Fruit fly (Drosophila melanogaster) whole organism, embryonic: ENCODE measurements around the gene cnc.

Source experiments
- Bdp1 ChIP-seq: fragments of 200-800 bp; sonication (Bioruptor generic); optimal IDR thresholded peaks from 3 replicates; lab custom pipeline; 2016; ENCODE audit warnings: missing biosample characterization, missing genetic modification characterization
- CG10565 ChIP-seq: fragments of 200-800 bp; sonication (Bioruptor generic); optimal IDR thresholded peaks from 3 replicates; lab custom pipeline; 2016; ENCODE audit warnings: missing biosample characterization, mild to moderate bottlenecking, missing genetic modification characterization
- CG11085 ChIP-seq: fragments of 200-800 bp; sonication (Bioruptor generic); IDR thresholded peaks from 2 replicates; pipeline ENCODE4 v1.3.6; 2022; ENCODE audit warnings: missing biosample characterization, missing genetic modification characterization
- CG11456 ChIP-seq: fragments of 200-800 bp; sonication (Bioruptor generic); IDR thresholded peaks from 3 replicates; pipeline ENCODE4 v1.3.6; 2022; ENCODE audit warnings: missing biosample characterization, missing genetic modification characterization
- CG12942 ChIP-seq: fragments of 200-800 bp; sonication (Bioruptor generic); optimal IDR thresholded peaks from 3 replicates; lab custom pipeline; 2016; ENCODE audit warnings: missing biosample characterization, missing genetic modification characterization
- CG13424 ChIP-seq: fragments of 200-800 bp; sonication (Bioruptor generic); optimal IDR thresholded peaks from 2 replicates; lab custom pipeline; 2019; ENCODE audit warnings: missing biosample characterization, mild to moderate bottlenecking, missing genetic modification characterization, moderate library complexity
- CG1602 ChIP-seq: fragments of 200-800 bp; sonication (Bioruptor generic); optimal IDR thresholded peaks from 3 replicates; lab custom pipeline; 2016; ENCODE audit warnings: missing biosample characterization, missing genetic modification characterization
- CG17359 ChIP-seq: fragments of 200-800 bp; sonication (Bioruptor generic); optimal IDR thresholded peaks from 3 replicates; lab custom pipeline; 2018; ENCODE audit warnings: missing biosample characterization, mild to moderate bottlenecking, missing genetic modification characterization, moderate library complexity
- CG17829 ChIP-seq: fragments of 200-800 bp; optimal IDR thresholded peaks from 2 replicates; lab custom pipeline; 2019; ENCODE audit warnings: missing biosample characterization, mild to moderate bottlenecking, missing genetic modification characterization, moderate library complexity
- CG2129 ChIP-seq: fragments of 200-800 bp; sonication (Bioruptor generic); IDR thresholded peaks from 2 replicates; pipeline ENCODE4 v1.3.6; 2022; ENCODE audit warnings: missing biosample characterization, missing genetic modification characterization; ENCODE audit not compliant: partially characterized antibody
- CG2712 ChIP-seq: fragments of 200-800 bp; optimal IDR thresholded peaks from 3 replicates; lab custom pipeline; 2019; ENCODE audit warnings: missing biosample characterization, mild to moderate bottlenecking, missing genetic modification characterization, moderate library complexity
- CG2875 ChIP-seq: fragments of 200-800 bp; sonication (Bioruptor generic); optimal IDR thresholded peaks from 2 replicates; lab custom pipeline; 2017; ENCODE audit warnings: missing biosample characterization, mild to moderate bottlenecking, missing genetic modification characterization, missing genetic modification reagents
- CG30403 ChIP-seq: fragments of 200-800 bp; sonication (Bioruptor generic); optimal IDR thresholded peaks from 3 replicates; lab custom pipeline; 2016; ENCODE audit warnings: missing biosample characterization, missing genetic modification characterization
- CG31441 ChIP-seq: fragments of 200-800 bp; sonication (Bioruptor generic); IDR thresholded peaks from 2 replicates; pipeline ENCODE4 v1.3.6; 2022; ENCODE audit warnings: missing biosample characterization, missing genetic modification characterization
- CG32532 ChIP-seq: fragments of 200-800 bp; sonication (Bioruptor generic); IDR thresholded peaks from 2 replicates; pipeline ENCODE4 v1.3.6; 2022; ENCODE audit warnings: missing biosample characterization, missing genetic modification characterization
- CG34224 ChIP-seq: fragments of 200-800 bp; sonication (Bioruptor generic); IDR thresholded peaks from 3 replicates; pipeline ENCODE4 v1.3.6; 2022; ENCODE audit warnings: missing biosample characterization, missing genetic modification characterization; ENCODE audit not compliant: partially characterized antibody
- CG34376 ChIP-seq: fragments of 200-800 bp; sonication (Bioruptor generic); optimal IDR thresholded peaks from 2 replicates; lab custom pipeline; 2018; ENCODE audit warnings: missing biosample characterization, mild to moderate bottlenecking, missing genetic modification characterization
- CG43689 ChIP-seq: fragments of 200-800 bp; sonication (Bioruptor generic); IDR thresholded peaks from 2 replicates; pipeline ENCODE4 v1.3.6; 2022; ENCODE audit warnings: missing biosample characterization, missing genetic modification characterization
- CG4424 ChIP-seq: fragments of 200-800 bp; sonication (Bioruptor generic); optimal IDR thresholded peaks from 3 replicates; lab custom pipeline; 2016; ENCODE audit warnings: missing biosample characterization, missing genetic modification characterization
- CG6683 ChIP-seq: fragments of 200-800 bp; sonication (Bioruptor generic); optimal IDR thresholded peaks from 2 replicates; lab custom pipeline; 2017; ENCODE audit warnings: missing biosample characterization, mild to moderate bottlenecking, missing genetic modification characterization, missing genetic modification reagents
- CG7372 ChIP-seq: fragments of 200-800 bp; sonication (Bioruptor generic); IDR thresholded peaks from 2 replicates; pipeline ENCODE4 v1.3.6; 2022; ENCODE audit warnings: missing biosample characterization, missing genetic modification characterization
- CG7839 ChIP-seq: fragments of 200-800 bp; sonication (Bioruptor generic); optimal IDR thresholded peaks from 3 replicates; lab custom pipeline; 2018; ENCODE audit warnings: missing biosample characterization, mild to moderate bottlenecking, missing genetic modification characterization, moderate library complexity
- D19A ChIP-seq: fragments of 200-800 bp; optimal IDR thresholded peaks from 3 replicates; lab custom pipeline; 2019; ENCODE audit warnings: missing biosample characterization, mild to moderate bottlenecking, missing genetic modification characterization, moderate library complexity
- Dip2 ChIP-seq: fragments of 200-800 bp; sonication (Bioruptor generic); IDR thresholded peaks from 2 replicates; pipeline ENCODE4 v1.3.6; 2022; ENCODE audit warnings: missing biosample characterization, missing genetic modification characterization
- E2f2 ChIP-seq: fragments of 200-800 bp; sonication (Bioruptor generic); IDR thresholded peaks from 2 replicates; pipeline ENCODE4 v1.3.6; 2022; ENCODE audit warnings: missing biosample characterization, missing genetic modification characterization
- Ets65A ChIP-seq: fragments of 200-800 bp; sonication (Bioruptor generic); peaks from one replicate; lab custom pipeline; 2016; ENCODE audit warnings: missing biosample characterization, missing genetic modification characterization
- HmgZ ChIP-seq: fragments of 200-800 bp; sonication (Bioruptor generic); optimal IDR thresholded peaks from 2 replicates; lab custom pipeline; 2018; ENCODE audit warnings: missing biosample characterization, mild to moderate bottlenecking, missing genetic modification characterization
- Lhr ChIP-seq: fragments of 200-800 bp; sonication (Bioruptor generic); optimal IDR thresholded peaks from 3 replicates; lab custom pipeline; 2017; ENCODE audit warnings: mild to moderate bottlenecking, missing biosample characterization, missing genetic modification reagents, missing genetic modification characterization
- Myb ChIP-seq: fragments of 200-800 bp; sonication (Bioruptor generic); optimal IDR thresholded peaks from 2 replicates; lab custom pipeline; 2016; ENCODE audit warnings: missing biosample characterization, missing genetic modification characterization
- Ssrp ChIP-seq: fragments of 200-800 bp; sonication (Bioruptor generic); optimal IDR thresholded peaks from 2 replicates; lab custom pipeline; 2018; ENCODE audit warnings: missing biosample characterization, mild to moderate bottlenecking, missing genetic modification characterization, moderate library complexity
- Tbp ChIP-seq: fragments of >200 bp; optimal IDR thresholded peaks from 2 replicates; lab custom pipeline; 2018; ENCODE audit warnings: missing biosample characterization, missing genetic modification characterization
- bsh ChIP-seq, 2 experiments: fragments of 200-800 bp; sonication (Bioruptor generic); optimal IDR thresholded peaks; 2 replicates each; lab custom pipeline; 2017 to 2018; ENCODE audit warnings: mild to moderate bottlenecking in 2 of 2, missing biosample characterization in 2 of 2, missing genetic modification characterization in 2 of 2, moderate library complexity in 1 of 2
- caup ChIP-seq: fragments of 200-800 bp; sonication (Bioruptor generic); optimal IDR thresholded peaks from 3 replicates; lab custom pipeline; 2017; ENCODE audit warnings: missing biosample characterization, mild to moderate bottlenecking, missing genetic modification characterization, moderate library complexity; ENCODE audit not compliant: severe bottlenecking
- chif ChIP-seq, 2 experiments: fragments of 200-800 bp; sonication (Bioruptor generic); optimal IDR thresholded peaks; 3 replicates each; lab custom pipeline; 2016; ENCODE audit warnings: missing biosample characterization in 2 of 2, missing genetic modification characterization in 2 of 2
- croc ChIP-seq: fragments of 200-800 bp; sonication (Bioruptor generic); conservative IDR thresholded peaks from 3 replicates; pipeline ENCODE4 v1.3.6; 2022; ENCODE audit warnings: missing biosample characterization, missing genetic modification characterization
- danr ChIP-seq: fragments of 200-800 bp; sonication (Bioruptor generic); IDR thresholded peaks from 2 replicates; pipeline ENCODE4 v1.3.6; 2022; ENCODE audit warnings: missing biosample characterization, missing genetic modification characterization
- fd64A ChIP-seq: fragments of 200-800 bp; sonication (Bioruptor generic); optimal IDR thresholded peaks from 3 replicates; lab custom pipeline; 2018; ENCODE audit warnings: missing biosample characterization, mild to moderate bottlenecking, missing genetic modification characterization
- gsb ChIP-seq: fragments of 200-800 bp; sonication (Bioruptor generic); IDR thresholded peaks from 2 replicates; pipeline ENCODE4 v1.3.6; 2022; ENCODE audit warnings: missing biosample characterization, missing genetic modification characterization
- hb ChIP-seq: fragments of 200-800 bp; sonication (Bioruptor generic); IDR thresholded peaks from 3 replicates; pipeline ENCODE4 v1.3.6; 2022; ENCODE audit warnings: missing biosample characterization, missing genetic modification characterization; ENCODE audit not compliant: partially characterized antibody
- hbn ChIP-seq: fragments of 200-800 bp; sonication (Bioruptor generic); IDR thresholded peaks from 2 replicates; pipeline ENCODE4 v1.3.6; 2022; ENCODE audit warnings: missing biosample characterization, missing genetic modification characterization; ENCODE audit not compliant: partially characterized antibody
- lilli ChIP-seq: fragments of 200-800 bp; sonication (Bioruptor generic); optimal IDR thresholded peaks from 3 replicates; lab custom pipeline; 2016; ENCODE audit warnings: missing biosample characterization, missing genetic modification characterization
- nau ChIP-seq: fragments of 200-800 bp; sonication (Bioruptor generic); optimal IDR thresholded peaks from 3 replicates; lab custom pipeline; 2017; ENCODE audit warnings: missing biosample characterization, mild to moderate bottlenecking, missing genetic modification characterization, missing genetic modification reagents
- schlank ChIP-seq: fragments of 200-800 bp; sonication (Bioruptor generic); optimal IDR thresholded peaks from 2 replicates; lab custom pipeline; 2018; ENCODE audit warnings: missing biosample characterization, mild to moderate bottlenecking, missing genetic modification characterization
- sd ChIP-seq: fragments of 200-800 bp; sonication (Bioruptor generic); optimal IDR thresholded peaks from 3 replicates; lab custom pipeline; 2018; ENCODE audit warnings: missing biosample characterization, mild to moderate bottlenecking, missing genetic modification characterization, moderate library complexity
- sob ChIP-seq: fragments of 200-800 bp; sonication (Bioruptor generic); IDR thresholded peaks from 2 replicates; pipeline ENCODE4 v1.3.6; 2022; ENCODE audit warnings: missing biosample characterization, missing genetic modification characterization
- sqz ChIP-seq: fragments of 200-800 bp; sonication (Bioruptor generic); optimal IDR thresholded peaks from 3 replicates; lab custom pipeline; 2018; ENCODE audit warnings: missing biosample characterization, mild to moderate bottlenecking, missing genetic modification characterization
- ssp ChIP-seq: fragments of 200-800 bp; sonication (Bioruptor generic); IDR thresholded peaks from 2 replicates; pipeline ENCODE4 v1.3.6; 2022; ENCODE audit warnings: missing biosample characterization, missing genetic modification characterization
- unpg ChIP-seq: fragments of 200-800 bp; sonication (Bioruptor generic); optimal IDR thresholded peaks from 3 replicates; lab custom pipeline; 2018; ENCODE audit warnings: missing biosample characterization, mild to moderate bottlenecking, missing genetic modification characterization, moderate library complexity
- vvl ChIP-seq: fragments of 200-800 bp; sonication (Bioruptor generic); IDR thresholded peaks from 2 replicates; pipeline ENCODE4 v1.3.6; 2022; ENCODE audit warnings: missing biosample characterization, missing genetic modification characterization
- z ChIP-seq: fragments of 200-800 bp; sonication (Bioruptor generic); IDR thresholded peaks from 3 replicates; pipeline ENCODE4 v1.3.6; 2022; ENCODE audit warnings: missing biosample characterization, missing genetic modification characterization

Gene cnc

DNA sequence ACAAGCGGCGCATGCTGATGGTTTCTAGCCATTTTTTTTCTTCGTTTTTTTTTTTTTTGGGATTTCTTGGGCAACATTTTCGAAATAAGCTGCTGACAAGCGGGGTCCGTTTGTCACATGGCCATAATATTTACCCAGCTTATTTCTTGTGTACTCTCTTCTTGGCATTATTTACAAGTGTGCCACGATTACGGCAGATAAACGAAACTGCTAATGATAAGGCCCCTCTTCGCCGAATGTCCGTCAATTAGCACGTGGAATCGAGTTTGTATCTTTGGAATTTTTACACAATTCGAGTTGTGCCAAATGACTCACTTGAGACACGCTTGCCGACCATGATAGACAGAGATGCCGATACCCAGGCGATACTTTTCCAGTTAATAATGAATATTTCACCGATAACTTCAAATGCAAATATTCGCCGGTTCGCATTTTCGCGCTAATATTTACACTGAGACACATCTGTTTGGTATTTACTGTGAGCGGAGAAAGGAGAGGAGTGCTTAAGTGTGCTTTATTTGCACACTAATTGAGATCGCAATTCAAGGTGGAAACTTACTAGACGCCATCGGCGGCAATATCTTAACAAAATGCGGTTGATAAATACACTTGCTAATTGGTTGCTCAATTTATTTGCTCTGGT, 49.9 kb downstream of the cnc start (continued):
- peak; percentile 2 for TF ChIP-seq CG7839 (tag; lab: Kevin White, UChicago)
- no peak for TF ChIP-seq CG11085 (GFP tag; lab: Robert Waterston, UW)
- peak; percentile 35 for TF ChIP-seq sqz (GFP tag; lab: Kevin White, UChicago)
- TF ChIP-seq Ssrp (tag; lab: Kevin White, UChicago) = no peak
- peak; percentile 46 for TF ChIP-seq HmgZ (tag; lab: Kevin White, UChicago)
- TF ChIP-seq CG2875 (GFP tag; lab: Kevin White, UChicago) = peak; percentile 46
- TF ChIP-seq Myb = peak; percentile 16
- TF ChIP-seq CG13424 (tag; lab: Kevin White, UChicago) = peak; percentile 33
- peak; percentile 29; the same call in 1 of the 2 replicates for TF ChIP-seq CG43689 (GFP tag; lab: Robert Waterston, UW)
- TF ChIP-seq Dip2 (GFP tag; lab: Robert Waterston, UW) = no peak
- no peak for TF ChIP-seq CG30403 (GFP tag; lab: Kevin White, UChicago)
- TF ChIP-seq schlank (tag; lab: Kevin White, UChicago) = peak; percentile 71
- TF ChIP-seq sd (tag; lab: Kevin White, UChicago) = peak; percentile 61
- TF ChIP-seq sob (GFP tag; lab: Robert Waterston, UW) = peak; percentile 52; the same call in 1 of the 2 replicates
- TF ChIP-seq CG7372 (GFP tag; lab: Robert Waterston, UW) = no peak
- TF ChIP-seq caup = peak; percentile 87
- peak; percentile 47 for TF ChIP-seq CG17359 (tag; lab: Kevin White, UChicago)
- TF ChIP-seq hb (GFP tag; lab: Robert Waterston, UW) = no peak
- no peak for TF ChIP-seq CG1602 (GFP tag; lab: Kevin White, UChicago)
- TF ChIP-seq bsh (GFP tag; optimal IDR thresholded peaks at IDR 0.05; lab: Kevin White, UChicago) = peak in 1 of 2 experiments; percentile 31
- TF ChIP-seq danr (GFP tag; lab: Robert Waterston, UW) = no peak
- TF ChIP-seq CG2129 (GFP tag; lab: Robert Waterston, UW) = no peak
- TF ChIP-seq CG11456 (GFP tag; lab: Robert Waterston, UW) = no peak
- TF ChIP-seq Lhr (GFP tag; lab: Kevin White, UChicago) = no peak
- no peak for TF ChIP-seq CG34224
- no peak for TF ChIP-seq hbn (GFP tag; lab: Robert Waterston, UW)
- TF ChIP-seq CG2712 (tag; lab: Kevin White, UChicago) = no peak
- TF ChIP-seq E2f2 = 0 out of 2 replicates have a peak, but pooled peaks have one; percentile 21
- TF ChIP-seq CG4424 (GFP tag; lab: Kevin White, UChicago) = no peak
- TF ChIP-seq ssp (GFP tag; lab: Robert Waterston, UW) = no peak
- TF ChIP-seq lilli (GFP tag; lab: Kevin White, UChicago) = no peak
- TF ChIP-seq Bdp1 (GFP tag; lab: Kevin White, UChicago) = no peak
- TF ChIP-seq CG6683 (GFP tag; lab: Kevin White, UChicago) = peak; percentile 56
- TF ChIP-seq CG34376 = no peak
- TF ChIP-seq fd64A (GFP tag; lab: Kevin White, UChicago) = peak; percentile 53
- TF ChIP-seq vvl (GFP tag; lab: Robert Waterston, UW) = peak; percentile 45; the same call in 1 of the 2 replicates
- TF ChIP-seq unpg = peak; percentile 10
- no peak for TF ChIP-seq croc (GFP tag; lab: Robert Waterston, UW)
- peak; percentile 38 for TF ChIP-seq Ets65A (GFP tag; lab: Kevin White, UChicago)
- no peak for TF ChIP-seq CG10565 (GFP tag; lab: Kevin White, UChicago)
- TF ChIP-seq z (GFP tag; lab: Robert Waterston, UW) = no peak
- TF ChIP-seq nau = peak; percentile 60
- no peak for TF ChIP-seq gsb (GFP tag; lab: Robert Waterston, UW)
- TF ChIP-seq CG12942 (GFP tag; lab: Kevin White, UChicago) = no peak
- TF ChIP-seq CG31441 = no peak; the same call in 1 of the 2 replicates
- no peak for TF ChIP-seq Tbp (GFP tag; lab: Kevin White, UChicago)
- TF ChIP-seq chif (GFP tag; optimal IDR thresholded peaks at IDR 0.05; lab: Kevin White, UChicago) = no peak
- TF ChIP-seq D19A (tag; lab: Kevin White, UChicago) = no peak
- TF ChIP-seq CG32532 = peak; percentile 5; the same call in 1 of the 2 replicates
- no peak for TF ChIP-seq CG17829 (tag; lab: Kevin White, UChicago)
